Worm (Caenorhabditis elegans) whole organism, L4 larva: ENCODE data around the gene med-2.

Experiments used
- F10B5.3 ChIP-seq: sonication (generic microtip); optimal IDR thresholded peaks from 2 replicates; lab custom pipeline; 2016; ENCODE audit warnings: mild to moderate bottlenecking, missing genetic modification characterization, missing compliant biosample characterization
- F49E8.2 ChIP-seq: sonication (generic microtip); optimal IDR thresholded peaks from 2 replicates; lab custom pipeline; 2016; ENCODE audit warnings: missing compliant biosample characterization, mild to moderate bottlenecking, missing genetic modification characterization, borderline replicate concordance
- R02D3.7 ChIP-seq: fragments of 150-350 bp; sonication (generic microtip); optimal IDR thresholded peaks from 3 replicates; lab custom pipeline; 2014; ENCODE audit warnings: missing biosample characterization, missing genetic modification characterization
- T20F7.1 ChIP-seq: fragments of 200-800 bp; sonication (Bioruptor generic); optimal IDR thresholded peaks from 2 replicates; lab custom pipeline; 2018; ENCODE audit warnings: mild to moderate bottlenecking, missing genetic modification characterization, missing compliant biosample characterization
- T26A8.4 ChIP-seq: fragments of 200-800 bp; sonication (Bioruptor generic); IDR thresholded peaks from 2 replicates; pipeline ENCODE4 v1.3.6; 2022; ENCODE audit warnings: missing genetic modification characterization, missing compliant biosample characterization
- Y48G9A.11 ChIP-seq: fragments of 200-800 bp; sonication (Bioruptor generic); IDR thresholded peaks from 2 replicates; pipeline ENCODE4 v1.3.6; 2022; ENCODE audit warnings: missing genetic modification reagents, missing genetic modification characterization, missing compliant biosample characterization
- Y5F2A.4 ChIP-seq: fragments of 200-800 bp; sonication (Bioruptor generic); optimal IDR thresholded peaks from 2 replicates; lab custom pipeline; 2018; ENCODE audit warnings: mild to moderate bottlenecking, missing genetic modification characterization, missing compliant biosample characterization
- Y75B8A.6 ChIP-seq: fragments of 200-800 bp; sonication (Bioruptor generic); IDR thresholded peaks from 2 replicates; pipeline ENCODE4 v1.3.6; 2022; ENCODE audit warnings: missing genetic modification reagents, missing genetic modification characterization, missing compliant biosample characterization
- ZK337.2 ChIP-seq: fragments of 200-800 bp; sonication (Bioruptor generic); IDR thresholded peaks from 2 replicates; pipeline ENCODE4 v1.3.6; 2022; ENCODE audit warnings: missing genetic modification reagents, missing genetic modification characterization, missing compliant biosample characterization
- aly-2 ChIP-seq: sonication (generic microtip); optimal IDR thresholded peaks from 2 replicates; lab custom pipeline; 2018; ENCODE audit warnings: missing biosample characterization, missing genetic modification characterization
- arid-1 ChIP-seq: fragments of 200-800 bp; sonication (Bioruptor generic); conservative IDR thresholded peaks from 2 replicates; pipeline ENCODE4 v1.3.6; 2022; ENCODE audit warnings: missing genetic modification reagents, missing genetic modification characterization, missing compliant biosample characterization
- ceh-20 ChIP-seq: fragments of 200-800 bp; sonication (Bioruptor generic); IDR thresholded peaks from 2 replicates; pipeline ENCODE4 v1.3.6; 2022; ENCODE audit warnings: missing genetic modification reagents, missing genetic modification characterization, missing compliant biosample characterization
- ceh-32 ChIP-seq: sonication (generic microtip); optimal IDR thresholded peaks from 2 replicates; lab custom pipeline; 2016; ENCODE audit warnings: mild to moderate bottlenecking, missing genetic modification characterization, missing compliant biosample characterization; ENCODE audit not compliant: poor library complexity
- ceh-62 ChIP-seq: sonication (generic microtip); optimal IDR thresholded peaks from 2 replicates; lab custom pipeline; 2017; ENCODE audit warnings: missing biosample characterization, missing genetic modification characterization
- ceh-82 ChIP-seq: sonication (generic microtip); optimal IDR thresholded peaks from 2 replicates; lab custom pipeline; 2017; ENCODE audit warnings: missing biosample characterization, missing genetic modification characterization
- cey-2 ChIP-seq: sonication (generic microtip); optimal IDR thresholded peaks from 3 replicates; lab custom pipeline; 2017; ENCODE audit warnings: missing genetic modification characterization, mild to moderate bottlenecking, missing compliant biosample characterization, antibody characterized with exemption, borderline replicate concordance; ENCODE audit not compliant: insufficient read depth
- daf-19 ChIP-seq: fragments of 200-800 bp; sonication (Bioruptor generic); conservative IDR thresholded peaks from 2 replicates; pipeline ENCODE4 v1.3.6; 2022; ENCODE audit warnings: missing genetic modification characterization, missing compliant biosample characterization
- daf-8 ChIP-seq: fragments of 200-800 bp; sonication (Bioruptor generic); IDR thresholded peaks from 2 replicates; pipeline ENCODE4 v1.3.6; 2022; ENCODE audit warnings: missing genetic modification characterization, missing compliant biosample characterization
- dmd-8 ChIP-seq: fragments of 200-800 bp; sonication (Bioruptor generic); IDR thresholded peaks from 2 replicates; pipeline ENCODE4 v1.3.6; 2022; ENCODE audit warnings: missing genetic modification characterization, missing compliant biosample characterization
- dmd-9 ChIP-seq: fragments of 200-800 bp; sonication (Bioruptor generic); IDR thresholded peaks from 2 replicates; pipeline ENCODE4 v1.3.6; 2022; ENCODE audit warnings: missing genetic modification reagents, missing genetic modification characterization, missing compliant biosample characterization
- dpl-1 ChIP-seq: fragments of 150-350 bp; optimal IDR thresholded peaks from 2 replicates; lab custom pipeline; 2014; ENCODE audit warnings: missing biosample characterization, missing genetic modification reagents, missing genetic modification characterization
- duxl-1 ChIP-seq: sonication (generic microtip); optimal IDR thresholded peaks from 2 replicates; lab custom pipeline; 2016; ENCODE audit warnings: mild to moderate bottlenecking, missing genetic modification characterization, moderate library complexity, missing compliant biosample characterization; ENCODE audit not compliant: poor library complexity
- hlh-11 ChIP-seq: fragments of 200-800 bp; sonication (Bioruptor generic); optimal IDR thresholded peaks from 2 replicates; lab custom pipeline; 2018; ENCODE audit warnings: mild to moderate bottlenecking, missing genetic modification characterization, missing compliant biosample characterization
- jun-1 ChIP-seq: fragments of 150-350 bp; optimal IDR thresholded peaks from 2 replicates; lab custom pipeline; 2014; ENCODE audit warnings: missing biosample characterization, missing genetic modification reagents, missing genetic modification characterization
- lim-7 ChIP-seq: fragments of 200-800 bp; sonication (Bioruptor generic); IDR thresholded peaks from 2 replicates; pipeline ENCODE4 v1.3.6; 2022; ENCODE audit warnings: missing genetic modification characterization, missing compliant biosample characterization
- lin-15B ChIP-seq: fragments of 150-350 bp; sonication (generic microtip); optimal IDR thresholded peaks from 3 replicates; lab custom pipeline; 2014; ENCODE audit warnings: missing biosample characterization, missing genetic modification characterization
- lin-29 ChIP-seq: fragments of 200-800 bp; sonication (Bioruptor generic); IDR thresholded peaks from 2 replicates; pipeline ENCODE4 v1.3.6; 2022; ENCODE audit warnings: missing genetic modification reagents, missing genetic modification characterization, missing compliant biosample characterization
- lsy-2 ChIP-seq, 2 experiments: fragments of 150-350 bp in 1 of 2; sonication (generic microtip) in 1 of 2; optimal IDR thresholded peaks; 2 replicates each; lab custom pipeline; 2014 to 2017; ENCODE audit warnings: missing biosample characterization in 2 of 2, missing genetic modification characterization in 2 of 2
- madf-9 ChIP-seq: fragments of 200-800 bp; sonication (Bioruptor generic); conservative IDR thresholded peaks from 2 replicates; pipeline ENCODE4 v1.3.6; 2022; ENCODE audit warnings: missing genetic modification reagents, missing genetic modification characterization, missing compliant biosample characterization
- mdl-1 ChIP-seq, 2 experiments: fragments of 150-350 bp in 1 of 2; sonication (generic microtip) in 1 of 2; optimal IDR thresholded peaks; 2 replicates each; lab custom pipeline; 2014 to 2017; ENCODE audit warnings: missing biosample characterization in 2 of 2, missing genetic modification characterization in 2 of 2
- mdt-29 ChIP-seq: fragments of 200-800 bp; sonication (Bioruptor generic); IDR thresholded peaks from 2 replicates; pipeline ENCODE4 v1.3.6; 2022; ENCODE audit warnings: missing genetic modification reagents, missing genetic modification characterization, missing compliant biosample characterization
- mes-2 ChIP-seq: sonication (generic microtip); optimal IDR thresholded peaks from 2 replicates; lab custom pipeline; 2016; ENCODE audit warnings: missing genotype, mild to moderate bottlenecking, missing genetic modification characterization, missing compliant biosample characterization; ENCODE audit not compliant: poor library complexity, severe bottlenecking
- mxl-3 ChIP-seq: fragments of 200-800 bp; sonication (Bioruptor generic); optimal IDR thresholded peaks from 2 replicates; lab custom pipeline; 2018; ENCODE audit warnings: mild to moderate bottlenecking, missing genetic modification characterization, missing compliant biosample characterization
- nhr-10 ChIP-seq: fragments of 150-350 bp; optimal IDR thresholded peaks from 2 replicates; lab custom pipeline; 2014; ENCODE audit warnings: missing biosample characterization, missing genetic modification characterization
- nhr-102 ChIP-seq: sonication (generic microtip); optimal IDR thresholded peaks from 2 replicates; lab custom pipeline; 2016; ENCODE audit warnings: mild to moderate bottlenecking, missing genetic modification characterization, moderate library complexity, missing compliant biosample characterization
- nhr-28 ChIP-seq: fragments of 150-350 bp; optimal IDR thresholded peaks from 2 replicates; lab custom pipeline; 2014; ENCODE audit warnings: missing biosample characterization, missing genetic modification characterization
- nhr-42 ChIP-seq: fragments of 200-800 bp; sonication (Bioruptor generic); IDR thresholded peaks from 2 replicates; pipeline ENCODE4 v1.3.6; 2022; ENCODE audit warnings: missing genetic modification characterization, missing compliant biosample characterization
- nhr-6 ChIP-seq: fragments of 150-350 bp; optimal IDR thresholded peaks from 2 replicates; lab custom pipeline; 2014; ENCODE audit warnings: missing biosample characterization, missing genetic modification characterization
- pqm-1 ChIP-seq: sonication (generic microtip); optimal IDR thresholded peaks from 2 replicates; lab custom pipeline; 2017; ENCODE audit warnings: missing biosample characterization, missing genetic modification characterization
- sdz-12 ChIP-seq: fragments of 200-800 bp; sonication (Bioruptor generic); optimal IDR thresholded peaks from 2 replicates; lab custom pipeline; 2018; ENCODE audit warnings: mild to moderate bottlenecking, missing genetic modification characterization, missing compliant biosample characterization
- set-16 ChIP-seq: fragments of 200-800 bp; sonication (Bioruptor generic); IDR thresholded peaks from 2 replicates; pipeline ENCODE4 v1.3.6; 2022; ENCODE audit warnings: missing genetic modification reagents, missing genetic modification characterization, missing compliant biosample characterization
- snpc-1.2 ChIP-seq: fragments of 200-800 bp; sonication (Bioruptor generic); IDR thresholded peaks from 2 replicates; pipeline ENCODE4 v1.3.6; 2022; ENCODE audit warnings: missing genetic modification reagents, missing genetic modification characterization, missing compliant biosample characterization
- snpc-4 ChIP-seq: fragments of 150-350 bp; optimal IDR thresholded peaks from 2 replicates; lab custom pipeline; 2014; ENCODE audit warnings: missing biosample characterization, missing genetic modification characterization
- spr-3 ChIP-seq: fragments of 200-800 bp; sonication (Bioruptor generic); optimal IDR thresholded peaks from 2 replicates; lab custom pipeline; 2018; ENCODE audit warnings: mild to moderate bottlenecking, missing genetic modification characterization, missing compliant biosample characterization
- tra-1 ChIP-seq: fragments of 200-800 bp; sonication (Bioruptor generic); IDR thresholded peaks from 2 replicates; pipeline ENCODE4 v1.3.6; 2022; ENCODE audit warnings: missing genetic modification reagents, missing genetic modification characterization, missing compliant biosample characterization
- vab-7 ChIP-seq: fragments of 200-800 bp; sonication (Bioruptor generic); IDR thresholded peaks from 2 replicates; pipeline ENCODE4 v1.3.6; 2022; ENCODE audit warnings: missing genetic modification reagents, missing genetic modification characterization, missing compliant biosample characterization
- zag-1 ChIP-seq: fragments of 150-350 bp; optimal IDR thresholded peaks from 2 replicates; lab custom pipeline; 2014; ENCODE audit warnings: missing biosample characterization, missing genetic modification characterization
- zfp-2 ChIP-seq: sonication (generic microtip); optimal IDR thresholded peaks from 2 replicates; lab custom pipeline; 2016; ENCODE audit warnings: mild to moderate bottlenecking, missing genetic modification characterization, missing compliant biosample characterization
- zfp-3 ChIP-seq: fragments of 200-800 bp; sonication (Bioruptor generic); conservative IDR thresholded peaks from 2 replicates; pipeline ENCODE4 v1.3.6; 2022; ENCODE audit warnings: missing genetic modification reagents, missing genetic modification characterization, missing compliant biosample characterization
- zip-2 ChIP-seq: fragments of 150-350 bp; optimal IDR thresholded peaks from 2 replicates; lab custom pipeline; 2014; ENCODE audit warnings: missing biosample characterization, missing genetic modification characterization
- ztf-7 ChIP-seq: fragments of 150-350 bp; optimal IDR thresholded peaks from 2 replicates; lab custom pipeline; 2014; ENCODE audit warnings: missing biosample characterization, missing genetic modification characterization

The med-2 gene

DNA sequence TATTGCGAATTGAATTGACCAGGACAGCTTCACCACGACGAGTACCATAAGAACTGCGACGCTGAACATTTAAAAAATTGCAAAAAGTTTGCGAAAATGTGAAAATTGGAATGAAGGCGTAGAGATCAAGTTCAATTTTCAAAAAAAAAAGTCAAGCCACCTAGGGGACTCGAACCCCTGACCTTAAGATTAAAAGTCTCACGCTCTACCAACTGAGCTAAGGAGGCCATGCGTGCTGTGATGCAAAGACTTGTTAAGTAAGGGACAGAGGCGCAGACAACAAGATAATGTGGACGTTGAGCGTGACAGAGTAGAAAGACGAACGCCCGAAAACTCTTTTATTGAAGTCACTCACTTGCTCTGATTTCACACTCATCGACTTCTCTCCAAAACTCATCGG lies 3.3 kb downstream of the med-2 start (continued):
- TF ChIP-seq dmd-8 (GFP tag; lab: Robert Waterston, UW) (peak; percentile 95), ceh-32 (tag; lab: Kevin White, UChicago) (no peak), lim-7 (GFP tag; lab: Robert Waterston, UW) (peak; percentile 96), T26A8.4 (GFP tag; lab: Robert Waterston, UW) (peak; percentile 82), lin-15B (no peak), set-16 (GFP tag; lab: Robert Waterston, UW) (no peak), nhr-102 (tag; lab: Kevin White, UChicago) (no peak), zip-2 (tag; lab: Kevin White, UChicago) (no peak), arid-1 (peak; percentile 84), Y75B8A.6 (GFP tag; lab: Robert Waterston, UW) (no peak), zag-1 (no peak), T20F7.1 (GFP tag; lab: Kevin White, UChicago) (peak; percentile 51), dmd-9 (GFP tag; lab: Robert Waterston, UW) (peak; percentile 63; the same call in 1 of the 2 replicates), ceh-62 (tag; lab: Kevin White, UChicago) (no peak), lsy-2 (tag; optimal IDR thresholded peaks at IDR 0.05; lab: Kevin White, UChicago) (peak in 1 of 2 experiments; percentile 75), spr-3 (GFP tag; lab: Kevin White, UChicago) (no peak), ztf-7 (tag; lab: Kevin White, UChicago) (peak; percentile 51), vab-7 (peak; percentile 94), F49E8.2 (peak; percentile 66), duxl-1 (tag; lab: Kevin White, UChicago) (no peak), Y5F2A.4 (peak; percentile 48), nhr-42 (GFP tag; lab: Robert Waterston, UW) (peak; percentile 52), ceh-82 (tag; lab: Kevin White, UChicago) (no peak), aly-2 (tag; lab: Kevin White, UChicago) (no peak), mdt-29 (GFP tag; lab: Robert Waterston, UW) (peak; percentile 66; the same call in 1 of the 2 replicates), nhr-10 (tag; lab: Kevin White, UChicago) (no peak), snpc-1.2 (GFP tag; lab: Robert Waterston, UW) (peak; percentile 79), lin-29 (GFP tag; lab: Robert Waterston, UW) (0 out of 2 replicates have a peak, but pooled peaks have one; percentile 24), zfp-2 (tag; lab: Kevin White, UChicago) (peak; percentile 1), mes-2 (tag; lab: Kevin White, UChicago) (peak; percentile 84), daf-19 (GFP tag; lab: Robert Waterston, UW) (peak; percentile 80), Y48G9A.11 (GFP tag; lab: Robert Waterston, UW) (peak; percentile 80), dpl-1 (peak; percentile 50), hlh-11 (no peak), zfp-3 (GFP tag; lab: Robert Waterston, UW) (peak; percentile 51; the same call in 1 of the 2 replicates), sdz-12 (GFP tag; lab: Kevin White, UChicago) (no peak), jun-1 (tag; lab: Kevin White, UChicago) (no peak), tra-1 (GFP tag; lab: Robert Waterston, UW) (peak; percentile 92), F10B5.3 (tag; lab: Kevin White, UChicago) (peak; percentile 48), mxl-3 (GFP tag; lab: Kevin White, UChicago) (no peak), ceh-20 (GFP tag; lab: Robert Waterston, UW) (no peak; the same call in none of the 2 replicates), pqm-1 (tag; lab: Kevin White, UChicago) (no peak), ZK337.2 (0 out of 2 replicates have a peak, but pooled peaks have one; percentile 58), R02D3.7 (tag; lab: Kevin White, UChicago) (peak; percentile 8), snpc-4 (tag; lab: Kevin White, UChicago) (peak; percentile 29), nhr-6 (tag; lab: Kevin White, UChicago) (peak; percentile 49), cey-2 (tag; lab: Kevin White, UChicago) (no peak), daf-8 (no peak), madf-9 (GFP tag; lab: Robert Waterston, UW) (peak; percentile 87), nhr-28 (tag; lab: Kevin White, UChicago) (peak; percentile 16), mdl-1 (tag; optimal IDR thresholded peaks at IDR 0.05; lab: Kevin White, UChicago) (peak; percentile 19 to 36)
